Fruit fly (Drosophila melanogaster): ENCODE measurements around the gene CG4956.

CG4956 gene

DNA sequence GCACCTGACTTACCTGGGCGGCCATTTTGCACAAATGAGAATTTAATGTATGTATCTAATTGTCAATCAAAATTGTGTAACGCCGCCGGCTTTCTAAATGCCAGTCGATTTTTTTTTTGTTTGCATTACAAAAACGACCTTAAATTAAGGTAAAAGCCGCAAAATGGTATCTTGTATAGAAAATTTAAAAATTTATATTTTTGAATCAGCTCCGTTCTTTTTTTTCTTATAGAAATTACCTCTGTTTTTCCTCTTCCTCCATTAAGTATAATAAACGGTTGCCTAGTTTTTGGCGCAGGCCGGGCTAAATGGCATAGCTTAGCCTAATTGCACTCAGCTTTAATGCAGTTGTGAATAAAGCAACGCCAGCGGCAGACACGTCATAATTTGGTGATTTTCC, 9.1 kb upstream of the CG4956 start, which contains the start of gene CG4960:
TSS of gene CG4960 (minus strand) at position 101 of the 400 bp plus-strand sequence.
- TF ChIP-seq pad (GFP tag; optimal IDR thresholded peaks at IDR 0.05) (no peak), kay (GFP tag; ENCODE audit: borderline replicate concordance) (no peak), ovo (GFP tag; optimal IDR thresholded peaks at IDR 0.05) (no peak)

DNA sequence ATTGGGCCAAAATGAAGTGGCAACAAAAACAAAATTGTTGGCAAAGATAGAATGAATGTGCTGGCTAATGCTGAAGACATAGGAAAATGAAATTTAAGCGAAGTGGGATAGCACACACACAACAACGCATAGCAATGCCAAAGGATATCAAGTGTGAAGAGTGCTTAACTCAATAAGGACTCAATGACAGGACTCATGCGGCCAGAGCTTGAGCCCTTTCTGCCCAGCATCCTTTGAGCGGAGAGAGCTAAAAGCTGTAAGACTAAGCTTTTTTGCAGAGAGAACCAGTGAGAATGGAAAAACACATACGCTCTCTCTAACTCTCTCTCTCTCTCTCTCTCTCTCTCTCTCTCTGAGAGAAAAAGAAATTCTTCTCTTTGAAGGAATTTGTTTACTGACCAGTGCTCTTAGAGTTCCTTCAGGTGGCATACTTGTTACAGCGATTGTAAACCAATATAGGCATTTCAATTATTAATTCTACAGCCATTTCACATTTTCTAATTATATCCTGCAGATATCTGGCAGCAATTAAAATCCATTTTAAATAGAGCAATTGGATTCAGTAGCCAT, 4.8 kb upstream of the CG4956 start:
- TF ChIP-seq CG12768 (GFP tag; optimal IDR thresholded peaks at IDR 0.05) (no peak), CG33017 (tag; optimal IDR thresholded peaks at IDR 0.05) (no peak), Clk (GFP tag; optimal IDR thresholded peaks at IDR 0.05) (no peak), CG7045 (GFP tag; optimal IDR thresholded peaks at IDR 0.05) (no peak), CG7101 (tag; optimal IDR thresholded peaks at IDR 0.05) (no peak), toe (GFP tag; optimal IDR thresholded peaks at IDR 0.05) (no peak), ovo (GFP tag; optimal IDR thresholded peaks at IDR 0.05) (no peak), CG14711 (tag; optimal IDR thresholded peaks at IDR 0.05) (no peak), CG1620 (GFP tag; optimal IDR thresholded peaks at IDR 0.05) (no peak), CG11617 (GFP tag; optimal IDR thresholded peaks at IDR 0.05) (no peak), pad (GFP tag; optimal IDR thresholded peaks at IDR 0.05) (no peak), cnc (optimal IDR thresholded peaks at IDR 0.05) (no peak), Hr96 (GFP tag; optimal IDR thresholded peaks at IDR 0.05) (no peak)

DNA sequence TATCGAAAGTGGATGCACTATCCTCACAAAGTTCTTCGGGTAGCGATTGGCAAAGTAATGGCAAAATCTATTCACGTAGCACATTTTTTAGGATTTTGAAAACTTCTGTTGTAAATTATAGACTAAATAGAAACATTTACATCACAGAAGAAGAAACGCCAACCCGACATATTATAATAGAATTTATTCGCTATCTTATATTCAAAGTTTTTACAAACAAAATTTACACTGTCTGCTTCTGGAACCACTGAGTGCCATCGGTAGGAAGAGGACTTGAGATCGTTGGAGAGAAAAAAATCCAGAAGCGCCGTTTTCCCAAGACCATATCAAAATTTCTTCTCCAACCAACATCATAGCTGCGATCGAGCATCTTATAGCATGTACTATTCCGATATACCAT, 1.0 kb downstream of the CG4956 start, which contains the start of gene CG17195:
TSS of gene CG17195 (minus strand) at position 101 of the 400 bp plus-strand sequence.
- TF ChIP-seq ovo (GFP tag; optimal IDR thresholded peaks at IDR 0.05) (no peak), Hr96 (GFP tag; optimal IDR thresholded peaks at IDR 0.05) (no peak)

DNA sequence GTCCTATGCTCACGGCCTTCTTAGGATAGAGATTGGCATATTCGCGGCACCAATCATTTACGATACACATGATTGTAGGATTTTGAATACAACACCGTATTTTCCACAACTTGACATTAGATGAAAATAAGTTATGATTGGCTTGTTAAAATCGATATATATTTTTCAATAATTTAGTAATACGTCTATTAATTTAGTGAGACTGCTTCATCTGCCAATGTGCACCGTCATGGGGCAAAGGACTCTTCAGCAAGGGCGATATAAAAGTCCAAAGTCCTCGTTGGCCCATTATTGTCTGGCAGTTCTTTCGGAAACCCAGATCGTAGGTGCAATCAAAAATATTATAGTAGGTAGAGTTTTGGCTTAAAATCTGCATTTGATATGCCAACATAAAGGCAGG, 2.0 kb downstream of the CG4956 start, which contains the start of gene CG17196:
TSS of gene CG17196 (minus strand) at position 101 of the 400 bp plus-strand sequence.
- TF ChIP-seq bab1 (GFP tag; optimal IDR thresholded peaks at IDR 0.05) (no peak), CG7101 (tag; optimal IDR thresholded peaks at IDR 0.05) (no peak), toe (GFP tag; optimal IDR thresholded peaks at IDR 0.05) (no peak), ovo (GFP tag; optimal IDR thresholded peaks at IDR 0.05) (no peak), CG11617 (GFP tag; optimal IDR thresholded peaks at IDR 0.05) (no peak), CG1620 (GFP tag; optimal IDR thresholded peaks at IDR 0.05) (no peak), cic (GFP tag; optimal IDR thresholded peaks at IDR 0.05) (no peak), Clk (GFP tag; optimal IDR thresholded peaks at IDR 0.05) (no peak), cnc (optimal IDR thresholded peaks at IDR 0.05) (no peak), tj (GFP tag; optimal IDR thresholded peaks at IDR 0.05) (no peak), CG12768 (GFP tag; optimal IDR thresholded peaks at IDR 0.05) (no peak), CG14711 (tag; optimal IDR thresholded peaks at IDR 0.05) (no peak), Crg-1 (GFP tag; optimal IDR thresholded peaks at IDR 0.05) (no peak), CG5204 (GFP tag; optimal IDR thresholded peaks at IDR 0.05) (no peak), Hr96 (GFP tag; optimal IDR thresholded peaks at IDR 0.05) (no peak), Mnt (GFP tag; optimal IDR thresholded peaks at IDR 0.05) (no peak), kay (GFP tag; ENCODE audit: borderline replicate concordance) (no peak)

DNA sequence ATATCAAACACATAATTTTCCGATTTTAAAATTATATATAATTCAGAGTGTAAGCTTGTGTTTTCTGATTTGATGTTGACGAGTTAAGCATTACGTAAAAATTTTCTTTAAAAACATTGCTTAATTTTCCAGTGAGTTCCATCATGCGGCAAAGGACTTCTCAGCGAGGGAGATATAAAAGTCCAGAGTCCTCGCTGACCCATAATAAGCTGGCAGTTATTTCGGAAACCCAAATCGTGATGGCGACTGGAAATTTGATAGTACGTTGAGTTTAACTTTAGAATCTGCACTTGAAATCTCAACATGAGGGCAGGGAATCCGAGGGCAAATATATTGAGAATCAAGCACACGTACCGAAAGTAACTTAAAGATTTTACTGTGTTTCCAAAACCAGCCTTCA, 2.8 kb downstream of the CG4956 start, which contains the start of the genes CG17197 and CG17198:
TSS of gene CG17197 (minus strand) at position 101 of the 400 bp plus-strand sequence.
TSS of gene CG17198 (minus strand) at position 101 of the 400 bp plus-strand sequence.
- TF ChIP-seq cic (GFP tag; optimal IDR thresholded peaks at IDR 0.05) = no peak
- no peak for TF ChIP-seq CG11617 (GFP tag; optimal IDR thresholded peaks at IDR 0.05)
- TF ChIP-seq CG7045 (GFP tag; optimal IDR thresholded peaks at IDR 0.05) = no peak
- no peak for TF ChIP-seq CG1620 (GFP tag; optimal IDR thresholded peaks at IDR 0.05)
- no peak for TF ChIP-seq Clk (GFP tag; optimal IDR thresholded peaks at IDR 0.05)
- no peak for TF ChIP-seq toe (GFP tag; optimal IDR thresholded peaks at IDR 0.05)
- no peak for TF ChIP-seq CG14711 (tag; optimal IDR thresholded peaks at IDR 0.05)
- no peak for TF ChIP-seq bab1 (GFP tag; optimal IDR thresholded peaks at IDR 0.05)
- TF ChIP-seq CG12768 (GFP tag; optimal IDR thresholded peaks at IDR 0.05) = no peak
- no peak for TF ChIP-seq CG33017 (tag; optimal IDR thresholded peaks at IDR 0.05)
- no peak for TF ChIP-seq tj (GFP tag; optimal IDR thresholded peaks at IDR 0.05)

DNA sequence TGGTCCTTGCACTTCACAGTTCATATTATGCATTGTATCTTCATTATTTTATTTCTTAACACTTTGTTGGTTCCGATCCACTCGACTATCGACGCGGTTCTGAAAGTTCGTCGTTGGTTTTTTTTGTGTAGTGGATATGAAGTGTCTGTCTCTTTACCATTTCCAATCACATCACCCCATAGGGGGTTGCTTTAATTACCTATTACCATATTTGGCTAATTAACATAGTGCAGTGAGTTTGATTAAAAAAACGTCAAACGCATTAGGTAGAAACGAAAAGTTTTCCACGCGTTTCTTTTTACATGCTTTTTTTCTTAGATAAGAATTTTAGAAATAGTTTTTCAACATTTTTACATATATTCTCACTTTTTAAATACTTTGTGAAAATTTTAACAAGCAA, 15.1 kb downstream of the CG4956 start, which contains the start of gene LpR1:
TSS of gene LpR1 (minus strand) at position 101 of the 400 bp plus-strand sequence.
- peak; percentile 23 for TF ChIP-seq CG12768 (GFP tag; optimal IDR thresholded peaks at IDR 0.05)
- TF ChIP-seq kay (GFP tag; ENCODE audit: borderline replicate concordance) = no peak

DNA sequence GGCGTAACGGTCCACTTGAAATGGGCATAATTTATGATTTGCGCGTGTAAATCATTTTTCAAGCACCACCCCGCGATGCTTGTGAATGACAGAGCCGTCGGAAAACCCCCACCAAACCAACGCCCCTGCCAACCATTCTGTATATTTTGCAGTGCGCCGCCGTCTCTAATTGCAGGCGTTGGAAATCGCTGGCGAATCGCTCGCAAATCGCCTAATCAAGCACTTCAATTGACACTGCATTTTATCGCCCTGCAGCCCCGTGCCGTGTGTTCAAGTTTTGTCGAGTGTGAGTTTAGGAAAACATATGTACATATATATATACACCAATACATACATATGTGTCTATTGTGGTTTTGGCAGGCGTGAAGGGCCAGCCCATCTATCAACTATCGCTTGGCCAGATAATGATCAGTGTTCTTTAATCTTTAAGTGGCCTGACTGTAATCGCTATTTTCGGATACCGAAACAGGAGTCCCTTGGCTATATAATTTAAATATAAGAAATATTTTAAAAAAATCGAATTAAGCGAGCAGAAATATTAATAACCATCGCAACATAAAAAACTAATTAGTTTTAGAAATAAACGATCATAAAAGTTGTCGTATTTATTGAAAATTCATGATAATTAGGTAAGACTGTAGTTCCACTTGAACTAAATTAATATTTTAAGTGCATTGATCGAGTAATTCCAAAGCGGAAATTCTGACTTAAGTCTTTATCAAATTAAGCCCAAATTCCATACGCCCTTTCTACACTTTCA, 15.9 kb downstream of the CG4956 start:
- TF ChIP-seq CG7045 (GFP tag; optimal IDR thresholded peaks at IDR 0.05) = no peak
- TF ChIP-seq CG11617 (GFP tag; optimal IDR thresholded peaks at IDR 0.05) = peak; percentile 35
- TF ChIP-seq cic (GFP tag; optimal IDR thresholded peaks at IDR 0.05) = peak; percentile 29
- TF ChIP-seq CG7101 (tag; optimal IDR thresholded peaks at IDR 0.05) = peak; percentile 62
- TF ChIP-seq CG33017 (tag; optimal IDR thresholded peaks at IDR 0.05) = peak; percentile 55
- TF ChIP-seq kay (GFP tag; ENCODE audit: borderline replicate concordance) = peak; percentile 13
- no peak for TF ChIP-seq bab1 (GFP tag; optimal IDR thresholded peaks at IDR 0.05)
- TF ChIP-seq CG14711 (tag; optimal IDR thresholded peaks at IDR 0.05) = peak; percentile 19

Data from whole organism, adult.